Worm (Caenorhabditis elegans) whole organism, late embryonic: Measurements from ENCODE around the gene twk-48.

Experiments
- C08G9.2 ChIP-seq: sonication (generic microtip); optimal IDR thresholded peaks from 2 replicates; lab custom pipeline; 2016; ENCODE audit warnings: mild to moderate bottlenecking, missing genetic modification characterization, moderate library complexity, missing compliant biosample characterization
- C38D4.7 ChIP-seq: fragments of 200-800 bp; sonication (Bioruptor generic); optimal IDR thresholded peaks from 2 replicates; lab custom pipeline; 2018; ENCODE audit warnings: mild to moderate bottlenecking, missing genetic modification characterization, moderate library complexity, missing compliant biosample characterization
- F13H6.1 ChIP-seq: sonication (generic microtip); optimal IDR thresholded peaks from 2 replicates; lab custom pipeline; 2016; ENCODE audit warnings: missing genetic modification characterization, missing compliant biosample characterization
- K02D7.2 ChIP-seq: sonication (generic microtip); optimal IDR thresholded peaks from 2 replicates; lab custom pipeline; 2017; ENCODE audit warnings: mild to moderate bottlenecking, missing genetic modification characterization, missing compliant biosample characterization
- K09A11.1 ChIP-seq: sonication (generic microtip); optimal IDR thresholded peaks from 2 replicates; lab custom pipeline; 2017; ENCODE audit warnings: antibody characterized with exemption, mild to moderate bottlenecking, missing genetic modification characterization, missing compliant biosample characterization; ENCODE audit not compliant: insufficient read depth
- Y22D7AL.16 ChIP-seq: sonication (generic microtip); optimal IDR thresholded peaks from 2 replicates; lab custom pipeline; 2016; ENCODE audit warnings: missing genetic modification characterization, missing compliant biosample characterization
- ahr-1 ChIP-seq: sonication (generic microtip); optimal IDR thresholded peaks from 2 replicates; lab custom pipeline; 2016; ENCODE audit warnings: missing genetic modification characterization, missing compliant biosample characterization
- ceh-14 ChIP-seq: sonication (generic microtip); optimal IDR thresholded peaks from 2 replicates; lab custom pipeline; 2016; ENCODE audit warnings: missing genotype, missing genetic modification characterization, missing compliant biosample characterization
- ceh-18 ChIP-seq: sonication (generic microtip); optimal IDR thresholded peaks from 2 replicates; lab custom pipeline; 2016; ENCODE audit warnings: missing genetic modification characterization, missing compliant biosample characterization
- ceh-24 ChIP-seq: sonication (generic microtip); optimal IDR thresholded peaks from 2 replicates; lab custom pipeline; 2016; ENCODE audit warnings: mild to moderate bottlenecking, missing genetic modification characterization, missing compliant biosample characterization
- ceh-48 ChIP-seq: sonication (generic microtip); optimal IDR thresholded peaks from 2 replicates; lab custom pipeline; 2016; ENCODE audit warnings: missing genetic modification characterization, inconsistent platforms, missing compliant biosample characterization
- ceh-6 ChIP-seq: fragments of 200-800 bp; sonication (Bioruptor generic); optimal IDR thresholded peaks from 2 replicates; lab custom pipeline; 2018; ENCODE audit warnings: mild to moderate bottlenecking, missing genetic modification characterization, missing compliant biosample characterization
- ceh-9 ChIP-seq: sonication (generic microtip); optimal IDR thresholded peaks from 2 replicates; lab custom pipeline; 2016; ENCODE audit warnings: mild to moderate bottlenecking, missing genetic modification characterization, inconsistent platforms, missing compliant biosample characterization
- che-1 ChIP-seq: sonication (generic microtip); optimal IDR thresholded peaks from 2 replicates; lab custom pipeline; 2016; ENCODE audit warnings: mild to moderate bottlenecking, missing genetic modification characterization, missing compliant biosample characterization
- dve-1 ChIP-seq: sonication (generic microtip); optimal IDR thresholded peaks from 2 replicates; lab custom pipeline; 2017; ENCODE audit warnings: antibody characterized with exemption, mild to moderate bottlenecking, missing genetic modification characterization, missing compliant biosample characterization
- elt-4 ChIP-seq: sonication (generic microtip); optimal IDR thresholded peaks from 2 replicates; lab custom pipeline; 2016; ENCODE audit warnings: missing genetic modification characterization, missing compliant biosample characterization
- eyg-1 ChIP-seq: sonication (generic microtip); optimal IDR thresholded peaks from 2 replicates; lab custom pipeline; 2016; ENCODE audit warnings: missing genotype, missing genetic modification characterization, missing compliant biosample characterization
- fax-1 ChIP-seq: sonication (generic microtip); optimal IDR thresholded peaks from 2 replicates; lab custom pipeline; 2016; ENCODE audit warnings: missing genotype, missing genetic modification characterization, missing compliant biosample characterization
- fkh-10 ChIP-seq: fragments of 150-350 bp; optimal IDR thresholded peaks from 2 replicates; lab custom pipeline; 2014; ENCODE audit warnings: missing biosample characterization, missing genetic modification reagents, missing genetic modification characterization
- gmeb-2 ChIP-seq: sonication (generic microtip); optimal IDR thresholded peaks from 2 replicates; lab custom pipeline; 2016; ENCODE audit warnings: missing genetic modification characterization, inconsistent platforms, missing compliant biosample characterization
- hlh-13 ChIP-seq: fragments of 200-800 bp; sonication (Bioruptor generic); optimal IDR thresholded peaks from 2 replicates; lab custom pipeline; 2018; ENCODE audit warnings: mild to moderate bottlenecking, missing genetic modification characterization, missing compliant biosample characterization
- hlh-15 ChIP-seq: sonication (generic microtip); optimal IDR thresholded peaks from 2 replicates; lab custom pipeline; 2016; ENCODE audit warnings: missing genetic modification characterization, missing compliant biosample characterization
- hlh-30 ChIP-seq: sonication (generic microtip); optimal IDR thresholded peaks from 2 replicates; lab custom pipeline; 2017; ENCODE audit warnings: antibody characterized with exemption, missing genetic modification characterization, missing compliant biosample characterization; ENCODE audit not compliant: insufficient read depth
- lim-6 ChIP-seq: sonication (generic microtip); optimal IDR thresholded peaks from 2 replicates; lab custom pipeline; 2016; ENCODE audit warnings: missing genetic modification characterization, missing compliant biosample characterization
- madf-2 ChIP-seq: sonication (generic microtip); optimal IDR thresholded peaks from 2 replicates; lab custom pipeline; 2017; ENCODE audit warnings: missing genetic modification characterization, missing compliant biosample characterization
- nfya-1 ChIP-seq: sonication (generic microtip); optimal IDR thresholded peaks from 2 replicates; lab custom pipeline; 2017; ENCODE audit warnings: missing genetic modification characterization, mild to moderate bottlenecking, missing compliant biosample characterization, antibody characterized with exemption, moderate library complexity
- nhr-11 ChIP-seq: fragments of 150-350 bp; optimal IDR thresholded peaks from 2 replicates; lab custom pipeline; 2014; ENCODE audit warnings: missing biosample characterization, missing genetic modification characterization
- odd-2 ChIP-seq: sonication (generic microtip); optimal IDR thresholded peaks from 2 replicates; lab custom pipeline; 2017; ENCODE audit warnings: antibody characterized with exemption, mild to moderate bottlenecking, missing genetic modification characterization, missing compliant biosample characterization
- pat-9 ChIP-seq: fragments of 200-800 bp; sonication (Bioruptor generic); optimal IDR thresholded peaks from 2 replicates; lab custom pipeline; 2018; ENCODE audit warnings: mild to moderate bottlenecking, missing genetic modification characterization, moderate library complexity, missing compliant biosample characterization
- pros-1 ChIP-seq: fragments of 150-350 bp; optimal IDR thresholded peaks from 2 replicates; lab custom pipeline; 2014; ENCODE audit warnings: missing biosample characterization, missing genetic modification reagents, missing genetic modification characterization
- rnt-1 ChIP-seq: sonication (generic microtip); optimal IDR thresholded peaks from 2 replicates; lab custom pipeline; 2016; ENCODE audit warnings: missing genetic modification characterization, missing compliant biosample characterization
- sdc-2 ChIP-seq: sonication (generic microtip); optimal IDR thresholded peaks from 2 replicates; lab custom pipeline; 2016; ENCODE audit warnings: missing genotype, missing genetic modification characterization, missing compliant biosample characterization
- sox-2 ChIP-seq: fragments of 200-800 bp; sonication (Bioruptor generic); IDR thresholded peaks from 2 replicates; pipeline ENCODE4 v1.3.6; 2022; ENCODE audit warnings: missing genetic modification reagents, missing genetic modification characterization, missing compliant biosample characterization
- sox-4 ChIP-seq: sonication (generic microtip); optimal IDR thresholded peaks from 2 replicates; lab custom pipeline; 2017; ENCODE audit warnings: mild to moderate bottlenecking, missing genetic modification characterization, inconsistent platforms, missing compliant biosample characterization
- syd-9 ChIP-seq: sonication (generic microtip); optimal IDR thresholded peaks from 2 replicates; lab custom pipeline; 2016; ENCODE audit warnings: mild to moderate bottlenecking, missing genetic modification characterization, moderate library complexity, missing compliant biosample characterization
- tbx-7 ChIP-seq: sonication (generic microtip); optimal IDR thresholded peaks from 2 replicates; lab custom pipeline; 2016; ENCODE audit warnings: missing genotype, missing genetic modification characterization, missing compliant biosample characterization
- unc-3 ChIP-seq, 2 experiments: fragments of 200-800 bp in 1 of 2; sonication (Bioruptor generic) in 1 of 2; sonication (generic microtip) in 1 of 2; conservative IDR thresholded peaks in 1 of 2; optimal IDR thresholded peaks in 1 of 2; 2 replicates each; pipeline versions ENCODE4 v1.3.6 to Lab custom; 2016 to 2022; ENCODE audit warnings: missing compliant biosample characterization in 2 of 2, missing genetic modification characterization in 2 of 2, missing genetic modification reagents in 1 of 2
- unc-42 ChIP-seq: sonication (generic microtip); optimal IDR thresholded peaks from 2 replicates; lab custom pipeline; 2016; ENCODE audit warnings: missing genotype, missing genetic modification characterization, missing compliant biosample characterization
- unc-55 ChIP-seq: sonication (generic microtip); optimal IDR thresholded peaks from 2 replicates; lab custom pipeline; 2017; ENCODE audit warnings: missing biosample characterization, missing genetic modification reagents, missing genetic modification characterization
- unc-86 ChIP-seq: sonication (generic microtip); optimal IDR thresholded peaks from 2 replicates; lab custom pipeline; 2016; ENCODE audit warnings: missing genetic modification characterization, missing compliant biosample characterization
- ztf-16 ChIP-seq: sonication (generic microtip); optimal IDR thresholded peaks from 2 replicates; lab custom pipeline; 2017; ENCODE audit warnings: missing genetic modification characterization, missing compliant biosample characterization

Gene twk-48

ce11 chrIII:9899720-9900119 lies 39.2 kb downstream of the twk-48 start:
- TF ChIP-seq pros-1 (no peak), syd-9 (tag; lab: Kevin White, UChicago) (no peak), pat-9 (tag; lab: Kevin White, UChicago) (no peak), nfya-1 (no peak), odd-2 (tag; lab: Kevin White, UChicago) (no peak), gmeb-2 (tag; lab: Kevin White, UChicago) (no peak), fax-1 (tag; lab: Kevin White, UChicago) (no peak), madf-2 (tag; lab: Kevin White, UChicago) (no peak), ceh-14 (tag; lab: Kevin White, UChicago) (no peak), ahr-1 (tag; lab: Kevin White, UChicago) (no peak), Y22D7AL.16 (no peak), rnt-1 (no peak), elt-4 (tag; lab: Kevin White, UChicago) (no peak), sox-4 (tag; lab: Kevin White, UChicago) (no peak), fkh-10 (GFP tag; lab: Kevin White, UChicago) (no peak)

ce11 chrIII:9903694-9904292 lies 43.3 kb downstream of the twk-48 start:
- TF ChIP-seq unc-86 (tag; lab: Kevin White, UChicago), result no peak
- no peak for TF ChIP-seq hlh-30 (tag; lab: Kevin White, UChicago)
- no peak for TF ChIP-seq nhr-11
- TF ChIP-seq pros-1, result no peak
- TF ChIP-seq ceh-24 (tag; lab: Kevin White, UChicago), result no peak
- TF ChIP-seq fkh-10 (GFP tag; lab: Kevin White, UChicago), result no peak
- TF ChIP-seq pat-9 (tag; lab: Kevin White, UChicago), result no peak
- TF ChIP-seq sdc-2 (tag; lab: Kevin White, UChicago), result no peak

DNA sequence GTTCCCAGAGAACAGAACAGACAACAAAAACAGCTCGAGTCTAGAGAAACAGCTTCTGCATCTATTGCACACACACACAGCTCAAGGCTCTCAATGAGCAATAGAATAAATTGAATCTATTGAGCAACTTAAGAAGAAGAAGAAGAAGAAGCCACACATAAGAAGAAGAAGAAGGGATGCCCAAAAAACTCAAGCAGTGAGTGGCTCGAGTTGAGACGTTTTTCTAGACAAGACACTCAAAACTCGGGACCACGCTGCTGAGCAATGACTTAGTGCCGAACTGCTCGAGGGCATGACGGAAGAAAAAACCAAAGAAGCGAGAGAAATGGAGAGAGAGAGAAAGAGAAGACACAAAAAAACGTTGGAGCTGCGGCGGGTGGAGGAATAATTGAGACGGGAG lies 44.8 kb downstream of the twk-48 start:
- no peak for TF ChIP-seq sox-2 (GFP tag; lab: Robert Waterston, UW)
- TF ChIP-seq dve-1 (tag; lab: Kevin White, UChicago), result no peak
- TF ChIP-seq rnt-1, result no peak
- peak; percentile 10 for TF ChIP-seq C08G9.2
- no peak for TF ChIP-seq ceh-6 (GFP tag; lab: Kevin White, UChicago)
- TF ChIP-seq hlh-13 (GFP tag; lab: Kevin White, UChicago), result no peak
- no peak for TF ChIP-seq C38D4.7 (GFP tag; lab: Kevin White, UChicago)
- TF ChIP-seq unc-3 (GFP tag; conservative IDR thresholded peaks at IDR 0.05; lab: Robert Waterston, UW), result no peak
- no peak for TF ChIP-seq unc-3 (tag; optimal IDR thresholded peaks at IDR 0.05; lab: Kevin White, UChicago)
- TF ChIP-seq ceh-18 (tag; lab: Kevin White, UChicago), result peak; percentile 23
- peak; percentile 85 for TF ChIP-seq unc-42 (tag; lab: Kevin White, UChicago)
- no peak for TF ChIP-seq F13H6.1 (tag; lab: Kevin White, UChicago)
- TF ChIP-seq che-1 (tag; lab: Kevin White, UChicago), result no peak
- no peak for TF ChIP-seq gmeb-2 (tag; lab: Kevin White, UChicago)
- no peak for TF ChIP-seq unc-86 (tag; lab: Kevin White, UChicago)
- TF ChIP-seq pat-9 (tag; lab: Kevin White, UChicago), result no peak
- TF ChIP-seq lim-6 (tag; lab: Kevin White, UChicago), result no peak
- no peak for TF ChIP-seq unc-55
- no peak for TF ChIP-seq syd-9 (tag; lab: Kevin White, UChicago)
- no peak for TF ChIP-seq ceh-9 (tag; lab: Kevin White, UChicago)
- no peak for TF ChIP-seq ceh-48 (tag; lab: Kevin White, UChicago)
- TF ChIP-seq K02D7.2 (tag; lab: Kevin White, UChicago), result no peak
- TF ChIP-seq sox-4 (tag; lab: Kevin White, UChicago), result no peak
- TF ChIP-seq tbx-7, result no peak
- no peak for TF ChIP-seq hlh-15 (tag; lab: Kevin White, UChicago)
- no peak for TF ChIP-seq eyg-1 (tag; lab: Kevin White, UChicago)
- no peak for TF ChIP-seq ztf-16 (tag; lab: Kevin White, UChicago)
- TF ChIP-seq K09A11.1 (tag; lab: Kevin White, UChicago), result no peak
